Fruit fly (Drosophila melanogaster): Measurements from ENCODE around the gene CG5863.

DNA sequence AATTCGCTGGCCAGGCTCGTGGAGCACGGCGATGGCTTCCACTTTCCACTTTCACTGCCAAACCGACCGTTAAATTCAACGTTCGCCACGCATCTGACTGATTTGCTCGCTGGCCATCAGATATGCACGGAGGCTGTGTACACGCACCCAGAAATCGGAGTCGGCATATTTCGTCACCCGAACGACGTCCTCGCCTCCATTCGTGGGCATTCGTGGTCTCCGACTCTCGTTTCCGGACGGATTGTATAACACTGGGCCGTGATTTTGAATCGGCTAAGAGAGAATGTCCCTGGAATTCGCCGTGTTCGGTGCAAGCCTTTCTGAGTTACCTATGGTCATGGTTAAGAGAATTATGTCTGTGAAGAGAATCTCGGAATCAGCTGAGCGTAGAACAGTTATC, 44.9 kb upstream of the CG5863 start, which contains the start of gene beat-IIa:
- no peak for TF ChIP-seq CG8478 (optimal IDR thresholded peaks at IDR 0.05)
- TF ChIP-seq CTCF (optimal IDR thresholded peaks at IDR 0.05), result no peak

Data from S2 (cell line).